Worm (Caenorhabditis elegans): ENCODE measurements around the gene F40G12.9.

F40G12.9 gene

DNA sequence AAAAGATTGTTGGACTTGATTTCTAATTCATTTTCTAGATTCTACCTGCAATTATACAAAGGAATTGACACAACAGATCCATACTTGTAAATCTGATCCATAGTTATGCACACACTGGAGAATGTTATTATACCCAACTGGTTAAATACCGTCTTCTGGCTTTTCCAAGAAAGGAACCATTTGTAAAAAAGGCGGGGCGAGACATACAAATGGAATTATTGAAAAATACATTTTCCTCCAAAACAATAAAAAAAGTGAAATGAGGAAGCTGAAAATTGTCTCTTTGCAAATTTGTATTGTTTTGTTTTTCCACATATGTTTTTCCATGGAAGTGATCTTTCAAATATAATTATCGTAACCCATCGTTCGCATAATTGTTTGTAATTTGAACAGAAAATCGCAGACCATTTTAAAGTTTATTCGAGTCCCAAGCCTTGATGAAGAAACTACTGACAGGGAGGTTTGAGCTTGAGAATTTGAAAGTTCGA is at the start of gene F40G12.9, which contains the start of gene srt-74:
F40G12.9 (plus strand) TSS at position 438 of the 488 bp plus-strand sequence.
srt-74 (minus strand) TSS at position 101 of the 488 bp plus-strand sequence.
- TF ChIP-seq ceh-43 (GFP tag; optimal IDR thresholded peaks at IDR 0.05) (no peak), lin-32 (GFP tag; optimal IDR thresholded peaks at IDR 0.05) (no peak), ceh-39 (tag; optimal IDR thresholded peaks at IDR 0.05) (no peak), elt-1 (tag; optimal IDR thresholded peaks at IDR 0.05; ENCODE audit: borderline replicate concordance, insufficient read depth) (no peak)

ce11 chrV:14235942-14236341 is 46.5 kb upstream of the F40G12.9 start, which contains the start of gene ent-3:
Gene ent-3 (minus strand): TSS chrV:14236042.
- TF ChIP-seq ham-2 (GFP tag; optimal IDR thresholded peaks at IDR 0.05) (no peak), nhr-28 (tag; optimal IDR thresholded peaks at IDR 0.05) (no peak), mls-2 (tag; optimal IDR thresholded peaks at IDR 0.05) (no peak), unc-62 (GFP tag; optimal IDR thresholded peaks at IDR 0.05) (no peak), sptf-1 (tag; optimal IDR thresholded peaks at IDR 0.05) (no peak), hlh-1 (tag; optimal IDR thresholded peaks at IDR 0.05) (no peak), ceh-39 (tag; optimal IDR thresholded peaks at IDR 0.05) (no peak), nhr-2 (tag; optimal IDR thresholded peaks at IDR 0.05) (no peak), sem-2 (GFP tag; optimal IDR thresholded peaks at IDR 0.05) (no peak), nhr-237 (tag; optimal IDR thresholded peaks at IDR 0.05) (no peak), ceh-43 (GFP tag; optimal IDR thresholded peaks at IDR 0.05) (no peak), tbx-8 (GFP tag; optimal IDR thresholded peaks at IDR 0.05) (no peak), ces-1 (GFP tag; optimal IDR thresholded peaks at IDR 0.05) (no peak), unc-120 (tag; optimal IDR thresholded peaks at IDR 0.05; ENCODE audit: poor library complexity, severe bottlenecking) (no peak), mep-1 (tag; optimal IDR thresholded peaks at IDR 0.05) (no peak), nhr-76 (tag; optimal IDR thresholded peaks at IDR 0.05) (no peak), lin-32 (GFP tag; optimal IDR thresholded peaks at IDR 0.05) (no peak), ceh-83 (GFP tag; optimal IDR thresholded peaks at IDR 0.05) (no peak), elt-1 (tag; optimal IDR thresholded peaks at IDR 0.05; ENCODE audit: borderline replicate concordance, insufficient read depth) (no peak), M03D4.4 (tag; optimal IDR thresholded peaks at IDR 0.05) (no peak)

DNA sequence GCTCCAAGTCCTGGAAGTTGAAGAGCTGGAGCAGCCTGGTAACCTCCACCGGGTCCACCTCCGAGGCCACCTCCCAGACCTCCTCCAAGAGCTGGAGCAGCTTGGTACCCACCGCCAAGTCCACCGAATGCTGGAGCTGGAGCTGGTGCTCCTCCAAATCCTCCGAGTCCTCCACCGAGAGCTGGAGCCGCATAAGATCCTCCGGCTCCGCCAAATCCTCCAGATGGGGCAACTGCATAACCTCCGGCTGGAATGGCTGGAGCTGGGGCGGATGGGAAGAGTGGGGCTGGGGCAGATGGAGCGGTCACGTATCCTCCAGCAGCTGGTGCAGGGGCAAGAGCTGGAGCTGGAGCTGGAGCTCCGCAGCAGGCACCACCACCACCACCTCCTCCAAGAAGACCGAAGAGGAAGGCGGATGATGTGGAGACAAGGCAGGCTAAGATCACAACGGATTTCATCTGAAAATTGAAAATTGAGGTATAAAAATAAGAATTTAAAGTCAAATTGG is 41.7 kb upstream of the F40G12.9 start, which contains the start of gene K02E11.10:
K02E11.10 (minus strand) TSS at position 458 of the 508 bp plus-strand sequence.
- TF ChIP-seq ham-2 (GFP tag; optimal IDR thresholded peaks at IDR 0.05) (no peak), elt-3 (tag; optimal IDR thresholded peaks at IDR 0.05) (no peak)

- no peak for TF ChIP-seq elt-3 (tag; optimal IDR thresholded peaks at IDR 0.05)
- TF ChIP-seq ceh-43 (GFP tag; optimal IDR thresholded peaks at IDR 0.05): no peak
- TF ChIP-seq blmp-1 (tag; optimal IDR thresholded peaks at IDR 0.05): no peak
- TF ChIP-seq hlh-1 (tag; optimal IDR thresholded peaks at IDR 0.05): no peak
- TF ChIP-seq unc-62 (GFP tag; optimal IDR thresholded peaks at IDR 0.05): no peak
- TF ChIP-seq tbx-8 (GFP tag; optimal IDR thresholded peaks at IDR 0.05): no peak
- TF ChIP-seq sptf-1 (tag; optimal IDR thresholded peaks at IDR 0.05): no peak
These were observed 38.6 kb upstream of the F40G12.9 start, which contains the start of gene sre-7 for ce11 chrV:14243904-14244303. Gene sre-7 (plus strand): TSS chrV:14244204.

DNA sequence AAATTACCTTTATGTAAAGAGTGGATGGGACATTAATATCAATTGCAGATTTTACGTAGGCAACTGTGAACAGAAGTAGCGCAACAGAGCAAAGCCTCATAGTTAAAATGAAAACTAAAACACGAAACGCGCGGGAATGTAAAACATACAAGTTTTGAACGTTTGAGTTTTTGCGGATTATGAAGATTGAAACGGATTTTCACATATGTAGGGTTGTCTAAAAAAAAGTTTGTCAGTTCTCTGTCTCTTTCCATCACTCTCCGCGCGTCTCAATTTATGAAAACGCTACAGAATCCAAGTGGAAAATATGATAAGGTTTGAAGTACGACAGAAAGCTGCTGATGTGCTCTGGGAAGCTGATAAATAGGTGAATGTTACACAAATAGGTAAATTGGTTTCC is 35.7 kb upstream of the F40G12.9 start, which contains the start of gene K02E11.3:
K02E11.3 (minus strand) TSS at position 101 of the 400 bp plus-strand sequence.
- no peak for TF ChIP-seq lin-32 (GFP tag; optimal IDR thresholded peaks at IDR 0.05)
- TF ChIP-seq mep-1 (tag; optimal IDR thresholded peaks at IDR 0.05): no peak

ce11 chrV:14248025-14248424 is 34.4 kb upstream of the F40G12.9 start, which contains the start of gene K02E11.4:
Gene K02E11.4 (minus strand): TSS chrV:14248125.
- TF ChIP-seq unc-39 (tag; optimal IDR thresholded peaks at IDR 0.05) (no peak), mep-1 (tag; optimal IDR thresholded peaks at IDR 0.05) (no peak), nhr-237 (tag; optimal IDR thresholded peaks at IDR 0.05) (no peak), lin-32 (GFP tag; optimal IDR thresholded peaks at IDR 0.05) (no peak), nhr-2 (tag; optimal IDR thresholded peaks at IDR 0.05) (no peak), elt-3 (tag; optimal IDR thresholded peaks at IDR 0.05) (no peak), ceh-43 (GFP tag; optimal IDR thresholded peaks at IDR 0.05) (no peak), nhr-76 (tag; optimal IDR thresholded peaks at IDR 0.05) (no peak), nhr-28 (tag; optimal IDR thresholded peaks at IDR 0.05) (no peak), lsy-2 (tag; optimal IDR thresholded peaks at IDR 0.05) (no peak), tbx-8 (GFP tag; optimal IDR thresholded peaks at IDR 0.05) (no peak), pha-4 (tag; optimal IDR thresholded peaks at IDR 0.05) (no peak), lin-13 (tag; optimal IDR thresholded peaks at IDR 0.05) (no peak), ces-1 (GFP tag; optimal IDR thresholded peaks at IDR 0.05) (no peak), nhr-12 (tag; optimal IDR thresholded peaks at IDR 0.05) (no peak), ceh-39 (tag; optimal IDR thresholded peaks at IDR 0.05) (no peak)
